Fruit fly (Drosophila melanogaster): ENCODE results near the gene vn.
A peak's percentile ranks its signal among the peaks of the same experiment; 100 is the strongest.

dm6 chr3L:5793967-5794366 is 51.5 kb downstream of the vn start, which contains the start of gene Bre1:
- TF ChIP-seq ovo (GFP tag; optimal IDR thresholded peaks at IDR 0.05) (no peak), CG12768 (GFP tag; optimal IDR thresholded peaks at IDR 0.05) (no peak), kay (GFP tag; ENCODE audit: borderline replicate concordance) (no peak), cnc (optimal IDR thresholded peaks at IDR 0.05) (no peak), Mnt (GFP tag; optimal IDR thresholded peaks at IDR 0.05) (no peak), bab1 (GFP tag; optimal IDR thresholded peaks at IDR 0.05) (peak; percentile 24), pad (GFP tag; optimal IDR thresholded peaks at IDR 0.05) (no peak), CG14711 (tag; optimal IDR thresholded peaks at IDR 0.05) (peak; percentile 4), CG7045 (GFP tag; optimal IDR thresholded peaks at IDR 0.05) (no peak)
